Worm (Caenorhabditis elegans): ENCODE measurements around the gene Y32F6B.1.

DNA sequence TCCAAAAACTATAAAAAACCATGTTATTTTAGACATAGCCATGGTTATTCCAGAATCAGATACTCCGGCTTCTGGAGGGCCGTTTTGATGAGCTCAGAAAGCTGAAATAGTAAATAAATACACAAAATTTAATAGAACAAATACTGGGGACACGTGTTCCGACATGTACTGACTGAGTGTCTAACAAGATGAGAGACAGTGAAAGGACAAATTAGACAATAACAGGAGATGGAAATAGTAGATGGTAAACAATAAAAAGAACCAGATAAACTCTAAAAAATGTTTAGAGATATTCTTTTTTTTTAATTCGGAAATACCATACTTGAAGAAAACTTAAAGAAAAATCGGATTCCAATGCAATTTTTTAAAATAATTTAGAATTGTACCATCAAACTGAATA, at the start of gene Y32F6B.1:
- TF ChIP-seq him-1 (tag; optimal IDR thresholded peaks at IDR 0.05) (no peak), dao-5 (tag; optimal IDR thresholded peaks at IDR 0.05) (no peak)

All from whole organism, L4/young adult.